Worm (Caenorhabditis elegans) whole organism, late embryonic: ENCODE results near the gene fbxb-77.

Experiments used
- C08G9.2 ChIP-seq: sonication (generic microtip); optimal IDR thresholded peaks from 2 replicates; lab custom pipeline; 2016; ENCODE audit warnings: mild to moderate bottlenecking, missing genetic modification characterization, moderate library complexity, missing compliant biosample characterization
- F13H6.1 ChIP-seq: sonication (generic microtip); optimal IDR thresholded peaks from 2 replicates; lab custom pipeline; 2016; ENCODE audit warnings: missing genetic modification characterization, missing compliant biosample characterization
- ama-1 ChIP-seq: fragments of 150-350 bp; optimal IDR thresholded peaks from 2 replicates; lab custom pipeline; 2014
- ceh-14 ChIP-seq: sonication (generic microtip); optimal IDR thresholded peaks from 2 replicates; lab custom pipeline; 2016; ENCODE audit warnings: missing genotype, missing genetic modification characterization, missing compliant biosample characterization
- ceh-18 ChIP-seq: sonication (generic microtip); optimal IDR thresholded peaks from 2 replicates; lab custom pipeline; 2016; ENCODE audit warnings: missing genetic modification characterization, missing compliant biosample characterization
- ceh-2 ChIP-seq: sonication (generic microtip); optimal IDR thresholded peaks from 2 replicates; lab custom pipeline; 2016; ENCODE audit warnings: missing genotype, missing genetic modification characterization, missing compliant biosample characterization
- ceh-24 ChIP-seq: sonication (generic microtip); optimal IDR thresholded peaks from 2 replicates; lab custom pipeline; 2016; ENCODE audit warnings: mild to moderate bottlenecking, missing genetic modification characterization, missing compliant biosample characterization
- ceh-30 ChIP-seq: fragments of 150-350 bp; optimal IDR thresholded peaks from 2 replicates; lab custom pipeline; 2014; ENCODE audit warnings: missing biosample characterization, missing genetic modification characterization
- ceh-31 ChIP-seq: sonication (generic microtip); optimal IDR thresholded peaks from 2 replicates; lab custom pipeline; 2016; ENCODE audit warnings: missing genetic modification characterization, missing compliant biosample characterization
- ceh-34 ChIP-seq: sonication (generic microtip); optimal IDR thresholded peaks from 2 replicates; lab custom pipeline; 2016; ENCODE audit warnings: mild to moderate bottlenecking, missing genetic modification characterization, missing compliant biosample characterization
- ceh-45 ChIP-seq: fragments of 200-800 bp; sonication (Bioruptor generic); IDR thresholded peaks from 2 replicates; pipeline ENCODE4 v1.3.6; 2022; ENCODE audit warnings: missing genetic modification reagents, missing genetic modification characterization, missing compliant biosample characterization
- ceh-6 ChIP-seq: fragments of 200-800 bp; sonication (Bioruptor generic); optimal IDR thresholded peaks from 2 replicates; lab custom pipeline; 2018; ENCODE audit warnings: mild to moderate bottlenecking, missing genetic modification characterization, missing compliant biosample characterization
- ceh-9 ChIP-seq: sonication (generic microtip); optimal IDR thresholded peaks from 2 replicates; lab custom pipeline; 2016; ENCODE audit warnings: mild to moderate bottlenecking, missing genetic modification characterization, inconsistent platforms, missing compliant biosample characterization
- che-1 ChIP-seq: sonication (generic microtip); optimal IDR thresholded peaks from 2 replicates; lab custom pipeline; 2016; ENCODE audit warnings: mild to moderate bottlenecking, missing genetic modification characterization, missing compliant biosample characterization
- dmd-4 ChIP-seq: sonication (generic microtip); optimal IDR thresholded peaks from 2 replicates; lab custom pipeline; 2016; ENCODE audit warnings: borderline replicate concordance, missing genetic modification characterization, missing compliant biosample characterization
- elt-2 ChIP-seq: sonication (generic microtip); optimal IDR thresholded peaks from 2 replicates; lab custom pipeline; 2016; ENCODE audit warnings: missing genetic modification reagents, missing genetic modification characterization, missing compliant biosample characterization
- ets-4 ChIP-seq: sonication (generic microtip); optimal IDR thresholded peaks from 2 replicates; lab custom pipeline; 2016; ENCODE audit warnings: missing genetic modification characterization, missing compliant biosample characterization
- madf-2 ChIP-seq: sonication (generic microtip); optimal IDR thresholded peaks from 2 replicates; lab custom pipeline; 2017; ENCODE audit warnings: missing genetic modification characterization, missing compliant biosample characterization
- mec-3 ChIP-seq: sonication (generic microtip); optimal IDR thresholded peaks from 2 replicates; lab custom pipeline; 2016; ENCODE audit warnings: borderline replicate concordance, missing genetic modification characterization, missing compliant biosample characterization
- nfya-1 ChIP-seq: sonication (generic microtip); optimal IDR thresholded peaks from 2 replicates; lab custom pipeline; 2017; ENCODE audit warnings: missing genetic modification characterization, mild to moderate bottlenecking, missing compliant biosample characterization, antibody characterized with exemption, moderate library complexity
- nhr-232 ChIP-seq: sonication (generic microtip); optimal IDR thresholded peaks from 2 replicates; lab custom pipeline; 2016; ENCODE audit warnings: missing genetic modification characterization, missing compliant biosample characterization
- npax-4 ChIP-seq: sonication (generic microtip); optimal IDR thresholded peaks from 2 replicates; lab custom pipeline; 2016; ENCODE audit warnings: missing genetic modification characterization, missing compliant biosample characterization
- pag-3 ChIP-seq: sonication (generic microtip); optimal IDR thresholded peaks from 2 replicates; lab custom pipeline; 2016; ENCODE audit warnings: missing compliant biosample characterization, missing genetic modification characterization, borderline replicate concordance
- pat-9 ChIP-seq: fragments of 200-800 bp; sonication (Bioruptor generic); optimal IDR thresholded peaks from 2 replicates; lab custom pipeline; 2018; ENCODE audit warnings: mild to moderate bottlenecking, missing genetic modification characterization, moderate library complexity, missing compliant biosample characterization
- pha-4 ChIP-seq: fragments of 150-350 bp; optimal IDR thresholded peaks from 2 replicates; lab custom pipeline; 2018; ENCODE audit warnings: missing biosample characterization, missing genetic modification reagents, missing genetic modification characterization
- pros-1 ChIP-seq: fragments of 150-350 bp; optimal IDR thresholded peaks from 2 replicates; lab custom pipeline; 2014; ENCODE audit warnings: missing biosample characterization, missing genetic modification reagents, missing genetic modification characterization
- ref-2 ChIP-seq: sonication (generic microtip); optimal IDR thresholded peaks from 2 replicates; lab custom pipeline; 2016; ENCODE audit warnings: missing genetic modification characterization, missing compliant biosample characterization
- sox-2 ChIP-seq: fragments of 200-800 bp; sonication (Bioruptor generic); IDR thresholded peaks from 2 replicates; pipeline ENCODE4 v1.3.6; 2022; ENCODE audit warnings: missing genetic modification reagents, missing genetic modification characterization, missing compliant biosample characterization
- sox-4 ChIP-seq: sonication (generic microtip); optimal IDR thresholded peaks from 2 replicates; lab custom pipeline; 2017; ENCODE audit warnings: mild to moderate bottlenecking, missing genetic modification characterization, inconsistent platforms, missing compliant biosample characterization
- syd-9 ChIP-seq: sonication (generic microtip); optimal IDR thresholded peaks from 2 replicates; lab custom pipeline; 2016; ENCODE audit warnings: mild to moderate bottlenecking, missing genetic modification characterization, moderate library complexity, missing compliant biosample characterization
- tbx-2 ChIP-seq: sonication (generic microtip); optimal IDR thresholded peaks from 2 replicates; lab custom pipeline; 2016; ENCODE audit warnings: missing genetic modification characterization, missing compliant biosample characterization
- tbx-7 ChIP-seq: sonication (generic microtip); optimal IDR thresholded peaks from 2 replicates; lab custom pipeline; 2016; ENCODE audit warnings: missing genotype, missing genetic modification characterization, missing compliant biosample characterization
- ttx-3 ChIP-seq: sonication (generic microtip); optimal IDR thresholded peaks from 2 replicates; lab custom pipeline; 2016; ENCODE audit warnings: missing genetic modification reagents, missing genetic modification characterization, missing compliant biosample characterization
- unc-3 ChIP-seq, 2 experiments: fragments of 200-800 bp in 1 of 2; sonication (Bioruptor generic) in 1 of 2; sonication (generic microtip) in 1 of 2; conservative IDR thresholded peaks in 1 of 2; optimal IDR thresholded peaks in 1 of 2; 2 replicates each; pipeline versions ENCODE4 v1.3.6 to Lab custom; 2016 to 2022; ENCODE audit warnings: missing compliant biosample characterization in 2 of 2, missing genetic modification characterization in 2 of 2, missing genetic modification reagents in 1 of 2
- unc-42 ChIP-seq: sonication (generic microtip); optimal IDR thresholded peaks from 2 replicates; lab custom pipeline; 2016; ENCODE audit warnings: missing genotype, missing genetic modification characterization, missing compliant biosample characterization
- unc-55 ChIP-seq: sonication (generic microtip); optimal IDR thresholded peaks from 2 replicates; lab custom pipeline; 2017; ENCODE audit warnings: missing biosample characterization, missing genetic modification reagents, missing genetic modification characterization
- unc-86 ChIP-seq: sonication (generic microtip); optimal IDR thresholded peaks from 2 replicates; lab custom pipeline; 2016; ENCODE audit warnings: missing genetic modification characterization, missing compliant biosample characterization
- zip-5 ChIP-seq: sonication (generic microtip); optimal IDR thresholded peaks from 2 replicates; lab custom pipeline; 2016; ENCODE audit warnings: missing genetic modification characterization, missing compliant biosample characterization

The fbxb-77 gene

ce11 chrIV:4744167-4744566 lies 11.8 kb downstream of the fbxb-77 start, which contains the start of gene hoe-1:
Gene hoe-1, minus strand, starts transcription at chrIV:4744267.
- TF ChIP-seq nhr-232 (no peak), mec-3 (tag; lab: Kevin White, UChicago) (no peak), ceh-9 (tag; lab: Kevin White, UChicago) (no peak), unc-3 (GFP tag; conservative IDR thresholded peaks at IDR 0.05; lab: Robert Waterston, UW) (no peak), unc-3 (tag; optimal IDR thresholded peaks at IDR 0.05; lab: Kevin White, UChicago) (no peak), pros-1 (tag; lab: Kevin White, UChicago) (no peak), unc-55 (GFP tag; lab: Kevin White, UChicago) (no peak), pat-9 (tag; lab: Kevin White, UChicago) (no peak), sox-4 (no peak), syd-9 (tag; lab: Kevin White, UChicago) (no peak)

DNA sequence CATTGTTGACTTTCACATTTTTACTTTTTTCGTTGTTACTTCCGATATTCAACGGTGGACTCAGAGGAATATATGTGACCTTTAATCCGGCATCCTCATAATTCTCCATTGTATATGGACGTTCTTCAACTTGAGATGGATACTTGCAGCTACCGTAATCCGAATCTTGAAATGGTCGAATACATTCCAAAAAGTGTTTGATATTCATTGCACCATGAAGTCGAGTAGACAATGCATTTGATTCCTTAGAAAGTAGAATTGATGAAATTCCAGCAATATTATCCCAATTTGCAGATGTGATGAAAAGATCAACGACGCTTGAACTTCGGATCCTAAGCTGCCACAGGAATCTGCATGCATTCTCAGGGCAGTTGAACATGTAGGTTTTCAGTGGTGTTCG lies 13.5 kb downstream of the fbxb-77 start:
- TF ChIP-seq ceh-14 (no peak), unc-42 (tag; lab: Kevin White, UChicago) (no peak), ceh-18 (tag; lab: Kevin White, UChicago) (no peak), npax-4 (tag; lab: Kevin White, UChicago) (no peak), ceh-6 (GFP tag; lab: Kevin White, UChicago) (no peak), pag-3 (tag; lab: Kevin White, UChicago) (no peak), pha-4 (tag; lab: Kevin White, UChicago) (no peak), zip-5 (no peak), F13H6.1 (no peak), nhr-232 (no peak), tbx-7 (tag; lab: Kevin White, UChicago) (no peak), ama-1 (lab: Kevin White, UChicago) (no peak), che-1 (no peak), ttx-3 (tag; lab: Kevin White, UChicago) (no peak)
- TF ChIP-seq, all 69 proteins: peak for 0

DNA sequence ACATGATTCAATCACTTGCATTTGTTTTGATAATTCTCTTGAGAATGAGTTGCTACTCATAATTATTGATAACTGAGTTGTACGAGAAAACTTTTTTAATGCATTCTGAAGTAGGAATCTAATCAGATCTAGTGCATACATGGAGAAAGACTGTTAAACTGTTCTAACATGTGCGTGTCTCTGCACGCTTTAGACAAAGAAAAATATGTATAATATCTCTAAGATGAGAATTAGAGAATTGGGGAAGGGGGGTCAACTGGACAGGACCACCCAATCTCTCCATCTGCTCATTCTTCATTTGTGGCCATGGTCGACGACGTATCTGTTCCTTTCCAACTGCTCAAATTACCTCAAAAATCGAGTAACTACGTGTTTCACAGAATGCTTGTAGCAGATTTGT lies 18.7 kb downstream of the fbxb-77 start, which contains the start of gene fbxb-78:
fbxb-78 (plus strand) TSS at position 301 of the 400 bp plus-strand sequence.
- TF ChIP-seq ceh-24 (tag; lab: Kevin White, UChicago) (no peak), ceh-9 (tag; lab: Kevin White, UChicago) (no peak), ets-4 (tag; lab: Kevin White, UChicago) (no peak), ceh-30 (tag; lab: Kevin White, UChicago) (no peak), dmd-4 (tag; lab: Kevin White, UChicago) (no peak)
- TF ChIP-seq, all 69 proteins: peak for 0

ce11 chrIV:4727935-4728334 lies 28.0 kb downstream of the fbxb-77 start:
- TF ChIP-seq F13H6.1 (peak; percentile 28), ceh-31 (tag; lab: Kevin White, UChicago) (peak; percentile 79), tbx-2 (tag; lab: Kevin White, UChicago) (peak; percentile 65), C08G9.2 (tag; lab: Kevin White, UChicago) (peak; percentile 55), ceh-2 (peak; percentile 47), sox-2 (GFP tag; lab: Robert Waterston, UW) (peak; percentile 13; the same call in 1 of the 2 replicates), ceh-18 (tag; lab: Kevin White, UChicago) (peak; percentile 64), elt-2 (tag; lab: Kevin White, UChicago) (peak; percentile 37), ceh-45 (GFP tag; lab: Robert Waterston, UW) (0 out of 2 replicates have a peak, but pooled peaks have one; percentile 56), unc-86 (peak; percentile 46), unc-3 (GFP tag; conservative IDR thresholded peaks at IDR 0.05; lab: Robert Waterston, UW) (0 out of 2 replicates have a peak, but pooled peaks have one; percentile 36), unc-3 (tag; optimal IDR thresholded peaks at IDR 0.05; lab: Kevin White, UChicago) (peak; percentile 13), unc-42 (tag; lab: Kevin White, UChicago) (peak; percentile 58), madf-2 (tag; lab: Kevin White, UChicago) (peak; percentile 24), ets-4 (tag; lab: Kevin White, UChicago) (peak; percentile 21), ref-2 (peak; percentile 83), ceh-14 (peak; percentile 87), nfya-1 (tag; lab: Kevin White, UChicago) (peak; percentile 60), ceh-34 (tag; lab: Kevin White, UChicago) (peak; percentile 85)
